Fruit fly (Drosophila melanogaster): ENCODE measurements around the gene CG11771.

Gene CG11771

dm6 chr3R:24953152-24953551 is 21.3 kb downstream of the CG11771 start:
- TF ChIP-seq psq (optimal IDR thresholded peaks at IDR 0.05): no peak
- no peak for TF ChIP-seq CG8478 (optimal IDR thresholded peaks at IDR 0.05)
- no peak for TF ChIP-seq usp (GFP tag; optimal IDR thresholded peaks at IDR 0.05)
- no peak for TF ChIP-seq Dll (optimal IDR thresholded peaks at IDR 0.05)

dm6 chr3R:24962470-24962869 is 30.7 kb downstream of the CG11771 start:
- no peak for TF ChIP-seq Dll (optimal IDR thresholded peaks at IDR 0.05)
- no peak for TF ChIP-seq CG8478 (optimal IDR thresholded peaks at IDR 0.05)
- no peak for TF ChIP-seq EcR (GFP tag; optimal IDR thresholded peaks at IDR 0.05)
- TF ChIP-seq usp (GFP tag; optimal IDR thresholded peaks at IDR 0.05): no peak
- TF ChIP-seq pan (optimal IDR thresholded peaks at IDR 0.05): no peak
- no peak for TF ChIP-seq psq (optimal IDR thresholded peaks at IDR 0.05)

- TF ChIP-seq usp (GFP tag; optimal IDR thresholded peaks at IDR 0.05): no peak
- no peak for TF ChIP-seq Dll (optimal IDR thresholded peaks at IDR 0.05)
- TF ChIP-seq pan (optimal IDR thresholded peaks at IDR 0.05): no peak
- no peak for TF ChIP-seq psq (optimal IDR thresholded peaks at IDR 0.05)
- TF ChIP-seq EcR (GFP tag; optimal IDR thresholded peaks at IDR 0.05): no peak
Measured at dm6 chr3R:24965403-24965802, 33.6 kb downstream of the CG11771 start.

dm6 chr3R:24966578-24966977 is 34.8 kb downstream of the CG11771 start:
- TF ChIP-seq CG8478 (optimal IDR thresholded peaks at IDR 0.05) (no peak), Dll (optimal IDR thresholded peaks at IDR 0.05) (no peak), pan (optimal IDR thresholded peaks at IDR 0.05) (no peak), psq (optimal IDR thresholded peaks at IDR 0.05) (no peak), EcR (GFP tag; optimal IDR thresholded peaks at IDR 0.05) (no peak), usp (GFP tag; optimal IDR thresholded peaks at IDR 0.05) (no peak)

- TF ChIP-seq usp (GFP tag; optimal IDR thresholded peaks at IDR 0.05) (no peak), Dll (optimal IDR thresholded peaks at IDR 0.05) (no peak), pan (optimal IDR thresholded peaks at IDR 0.05) (no peak), EcR (GFP tag; optimal IDR thresholded peaks at IDR 0.05) (no peak), psq (optimal IDR thresholded peaks at IDR 0.05) (no peak), CG8478 (optimal IDR thresholded peaks at IDR 0.05) (no peak)
Measured at dm6 chr3R:24968015-24968414, 36.2 kb downstream of the CG11771 start.

dm6 chr3R:24968888-24969287 is 37.1 kb downstream of the CG11771 start:
- TF ChIP-seq CG8478 (optimal IDR thresholded peaks at IDR 0.05) (no peak), psq (optimal IDR thresholded peaks at IDR 0.05) (no peak), Dll (optimal IDR thresholded peaks at IDR 0.05) (no peak), usp (GFP tag; optimal IDR thresholded peaks at IDR 0.05) (no peak), pan (optimal IDR thresholded peaks at IDR 0.05) (no peak), EcR (GFP tag; optimal IDR thresholded peaks at IDR 0.05) (no peak)

- TF ChIP-seq pan (optimal IDR thresholded peaks at IDR 0.05) (no peak), Dll (optimal IDR thresholded peaks at IDR 0.05) (no peak), psq (optimal IDR thresholded peaks at IDR 0.05) (no peak), CG8478 (optimal IDR thresholded peaks at IDR 0.05) (no peak), usp (GFP tag; optimal IDR thresholded peaks at IDR 0.05) (no peak), EcR (GFP tag; optimal IDR thresholded peaks at IDR 0.05) (no peak)
Measured at dm6 chr3R:24970323-24971067, 38.7 kb downstream of the CG11771 start.

- TF ChIP-seq EcR (GFP tag; optimal IDR thresholded peaks at IDR 0.05) (no peak), Dll (optimal IDR thresholded peaks at IDR 0.05) (no peak), psq (optimal IDR thresholded peaks at IDR 0.05) (no peak)
Measured at dm6 chr3R:24974762-24975432, 43.1 kb downstream of the CG11771 start.

- TF ChIP-seq EcR (GFP tag; optimal IDR thresholded peaks at IDR 0.05): no peak
- TF ChIP-seq pan (optimal IDR thresholded peaks at IDR 0.05): no peak
- TF ChIP-seq usp (GFP tag; optimal IDR thresholded peaks at IDR 0.05): no peak
- TF ChIP-seq psq (optimal IDR thresholded peaks at IDR 0.05): no peak
- TF ChIP-seq CG8478 (optimal IDR thresholded peaks at IDR 0.05): no peak
- no peak for TF ChIP-seq Dll (optimal IDR thresholded peaks at IDR 0.05)
Measured at dm6 chr3R:24976144-24976543, 44.3 kb downstream of the CG11771 start.

- TF ChIP-seq pan (optimal IDR thresholded peaks at IDR 0.05) (no peak), psq (optimal IDR thresholded peaks at IDR 0.05) (no peak), EcR (GFP tag; optimal IDR thresholded peaks at IDR 0.05) (no peak), Dll (optimal IDR thresholded peaks at IDR 0.05) (no peak), CG8478 (optimal IDR thresholded peaks at IDR 0.05) (no peak), usp (GFP tag; optimal IDR thresholded peaks at IDR 0.05) (no peak)
Measured at dm6 chr3R:24983537-24984501, 52.0 kb downstream of the CG11771 start, which contains the start of gene tnc. tnc (plus strand) TSS chr3R:24984384.

All from whole organism.